Worm (Caenorhabditis elegans): Measurements from ENCODE around the gene act-3.

Gene act-3

ce11 chrV:11123817-11124337 is 49.6 kb upstream of the act-3 start, which contains the start of the genes atp-5 and lmtr-3 (continued):
- TF ChIP-seq R02D3.7 (tag; optimal IDR thresholded peaks at IDR 0.05): no peak
- TF ChIP-seq nhr-6 (tag; optimal IDR thresholded peaks at IDR 0.05): peak; percentile 68
- no peak for TF ChIP-seq egl-43 (GFP tag; IDR thresholded peaks at IDR 0.05)
- no peak for TF ChIP-seq ceh-32 (tag; optimal IDR thresholded peaks at IDR 0.05; ENCODE audit: poor library complexity)
- no peak for TF ChIP-seq php-3 (GFP tag; IDR thresholded peaks at IDR 0.05)
- peak; percentile 57 for TF ChIP-seq rbr-2 (tag; optimal IDR thresholded peaks at IDR 0.05)
- TF ChIP-seq nhr-76 (tag; optimal IDR thresholded peaks at IDR 0.05): no peak
- no peak for TF ChIP-seq nhr-41 (GFP tag; IDR thresholded peaks at IDR 0.05)
- no peak for TF ChIP-seq daf-12 (tag; optimal IDR thresholded peaks at IDR 0.05)
- no peak for TF ChIP-seq ama-1 (optimal IDR thresholded peaks at IDR 0.05)
- TF ChIP-seq unc-39 (tag; optimal IDR thresholded peaks at IDR 0.05): no peak
- no peak for TF ChIP-seq ZK546.5 (tag; optimal IDR thresholded peaks at IDR 0.05)
- TF ChIP-seq ceh-62 (tag; optimal IDR thresholded peaks at IDR 0.05): no peak
- TF ChIP-seq attf-4 (tag; optimal IDR thresholded peaks at IDR 0.05): no peak
- TF ChIP-seq ztf-7 (tag; optimal IDR thresholded peaks at IDR 0.05): no peak
- TF ChIP-seq dmd-9 (GFP tag; IDR thresholded peaks at IDR 0.05): peak; percentile 78
- TF ChIP-seq hlh-11 (tag; optimal IDR thresholded peaks at IDR 0.05): peak; percentile 79
- TF ChIP-seq F49E8.2 (tag; optimal IDR thresholded peaks at IDR 0.05; ENCODE audit: borderline replicate concordance): peak; percentile 9
- TF ChIP-seq skn-1 (tag; optimal IDR thresholded peaks at IDR 0.05): no peak

- TF ChIP-seq rbr-2 (tag; optimal IDR thresholded peaks at IDR 0.05) (peak; percentile 20), aha-1 (tag) (no peak), T20F7.1 (GFP tag; optimal IDR thresholded peaks at IDR 0.05) (peak; percentile 65), nhr-28 (tag; optimal IDR thresholded peaks at IDR 0.05) (peak; percentile 50), Y105C5A.15 (GFP tag; IDR thresholded peaks at IDR 0.05) (no peak), duxl-1 (tag; optimal IDR thresholded peaks at IDR 0.05; ENCODE audit: poor library complexity) (peak; percentile 72), Y5F2A.4 (GFP tag; optimal IDR thresholded peaks at IDR 0.05) (no peak), unc-62 (GFP tag; optimal IDR thresholded peaks at IDR 0.05 in 1 of 2) (no peak), unc-62 (tag; optimal IDR thresholded peaks at IDR 0.05) (no peak), ceh-44 (GFP tag; IDR thresholded peaks at IDR 0.05) (no peak), F44E2.7 (GFP tag; IDR thresholded peaks at IDR 0.05) (no peak), fkh-10 (GFP tag; optimal IDR thresholded peaks at IDR 0.05) (no peak), spr-3 (GFP tag; optimal IDR thresholded peaks at IDR 0.05) (no peak), zfp-3 (GFP tag; conservative IDR thresholded peaks at IDR 0.05) (peak; percentile 43; the same call in 1 of the 2 replicates), T26A8.4 (GFP tag; IDR thresholded peaks at IDR 0.05) (no peak), D1046.2 (GFP tag; IDR thresholded peaks at IDR 0.05) (no peak), nhr-48 (tag; optimal IDR thresholded peaks at IDR 0.05) (peak; percentile 12), dmd-9 (GFP tag; IDR thresholded peaks at IDR 0.05) (no peak), F49E8.2 (tag; optimal IDR thresholded peaks at IDR 0.05; ENCODE audit: borderline replicate concordance) (no peak), madf-5 (GFP tag; IDR thresholded peaks at IDR 0.05) (no peak), sdz-12 (GFP tag; optimal IDR thresholded peaks at IDR 0.05) (no peak), nhr-41 (GFP tag; IDR thresholded peaks at IDR 0.05) (no peak), nhr-42 (GFP tag; IDR thresholded peaks at IDR 0.05) (no peak), fos-1 (tag; optimal IDR thresholded peaks at IDR 0.05) (no peak), mdl-1 (tag; optimal IDR thresholded peaks at IDR 0.05) (no peak), lsy-2 (tag; optimal IDR thresholded peaks at IDR 0.05) (peak in 1 of 2 experiments; percentile 63), dve-1 (tag; optimal IDR thresholded peaks at IDR 0.05; ENCODE audit: insufficient read depth) (peak; percentile 83), arid-1 (GFP tag; conservative IDR thresholded peaks at IDR 0.05) (peak; percentile 31; the same call in 1 of the 2 replicates), gei-8 (GFP tag; optimal IDR thresholded peaks at IDR 0.05) (peak; percentile 14), Y75B8A.6 (GFP tag; IDR thresholded peaks at IDR 0.05) (no peak), hmg-1.1 (GFP tag; IDR thresholded peaks at IDR 0.05) (no peak), cey-2 (tag; optimal IDR thresholded peaks at IDR 0.05; ENCODE audit: borderline replicate concordance, insufficient read depth) (no peak), nhr-25 (tag; optimal IDR thresholded peaks at IDR 0.05; ENCODE audit: borderline replicate concordance, insufficient read depth) (no peak), mep-1 (tag; optimal IDR thresholded peaks at IDR 0.05) (peak; percentile 66), nhr-11 (tag; optimal IDR thresholded peaks at IDR 0.05) (no peak), Y48G9A.11 (GFP tag; IDR thresholded peaks at IDR 0.05) (no peak)
These were observed 48.2 kb upstream of the act-3 start, which contains the start of gene mboa-2 for ce11 chrV:11122466-11122865. Gene mboa-2 (minus strand): TSS chrV:11122493.

Measured in whole organism, L4 larva.